Fruit fly (Drosophila melanogaster) whole organism, embryonic: Measurements from ENCODE around the gene Usp30.

Source experiments
- Asciz ChIP-seq: fragments of 200-800 bp; sonication (Bioruptor generic); optimal IDR thresholded peaks from 2 replicates; lab custom pipeline; 2017; ENCODE audit warnings: missing biosample characterization, mild to moderate bottlenecking, missing genetic modification characterization, missing genetic modification reagents
- CG10959 ChIP-seq: fragments of 200-800 bp; sonication (Bioruptor generic); IDR thresholded peaks from 2 replicates; pipeline ENCODE4 v1.3.6; 2022; ENCODE audit warnings: missing biosample characterization, missing genetic modification characterization
- CG11093 ChIP-seq: fragments of 200-800 bp; sonication (Bioruptor generic); IDR thresholded peaks from 3 replicates; pipeline ENCODE4 v1.3.6; 2022; ENCODE audit warnings: missing biosample characterization, missing genetic modification characterization
- CG11247 ChIP-seq: fragments of 200-800 bp; sonication (Bioruptor generic); IDR thresholded peaks from 2 replicates; pipeline ENCODE4 v1.3.6; 2022; ENCODE audit warnings: missing biosample characterization, missing genetic modification characterization
- CG11560 ChIP-seq: fragments of 200-800 bp; sonication (Bioruptor generic); IDR thresholded peaks from 3 replicates; pipeline ENCODE4 v1.3.6; 2022; ENCODE audit warnings: missing biosample characterization, missing genetic modification characterization
- CG11696 ChIP-seq: fragments of 200-800 bp; sonication (Bioruptor generic); IDR thresholded peaks from 2 replicates; pipeline ENCODE4 v1.3.6; 2022; ENCODE audit warnings: missing biosample characterization, missing genetic modification characterization
- CG14441 ChIP-seq: fragments of 200-800 bp; sonication (Bioruptor generic); IDR thresholded peaks from 2 replicates; pipeline ENCODE4 v1.3.6; 2022; ENCODE audit warnings: missing biosample characterization, missing genetic modification characterization
- CG15696 ChIP-seq: fragments of 200-800 bp; sonication (Bioruptor generic); optimal IDR thresholded peaks from 2 replicates; lab custom pipeline; 2019; ENCODE audit warnings: missing biosample characterization, mild to moderate bottlenecking, missing genetic modification characterization, moderate library complexity
- CG1602 ChIP-seq: fragments of 200-800 bp; sonication (Bioruptor generic); optimal IDR thresholded peaks from 3 replicates; lab custom pipeline; 2016; ENCODE audit warnings: missing biosample characterization, missing genetic modification characterization
- CG18619 ChIP-seq: fragments of 200-800 bp; sonication (Bioruptor generic); optimal IDR thresholded peaks from 3 replicates; lab custom pipeline; 2017; ENCODE audit warnings: missing biosample characterization, mild to moderate bottlenecking, missing genetic modification characterization
- CG2202 ChIP-seq: fragments of 200-800 bp; sonication (Bioruptor generic); optimal IDR thresholded peaks from 2 replicates; lab custom pipeline; 2018; ENCODE audit warnings: missing biosample characterization, mild to moderate bottlenecking, missing genetic modification characterization
- CG32772 ChIP-seq: fragments of 200-800 bp; sonication (Bioruptor generic); IDR thresholded peaks from 2 replicates; pipeline ENCODE4 v1.3.6; 2022; ENCODE audit warnings: missing biosample characterization, missing genetic modification characterization
- CG3281 ChIP-seq: fragments of 200-800 bp; sonication (Bioruptor generic); optimal IDR thresholded peaks from 3 replicates; lab custom pipeline; 2017; ENCODE audit warnings: missing biosample characterization, mild to moderate bottlenecking, missing genetic modification characterization
- CG33213 ChIP-seq: fragments of 200-800 bp; sonication (Bioruptor generic); optimal IDR thresholded peaks from 3 replicates; lab custom pipeline; 2016; ENCODE audit warnings: missing biosample characterization, missing genetic modification characterization
- CG34376 ChIP-seq: fragments of 200-800 bp; sonication (Bioruptor generic); optimal IDR thresholded peaks from 2 replicates; lab custom pipeline; 2018; ENCODE audit warnings: missing biosample characterization, mild to moderate bottlenecking, missing genetic modification characterization
- CG4707 ChIP-seq: fragments of 200-800 bp; sonication (Bioruptor generic); optimal IDR thresholded peaks from 2 replicates; lab custom pipeline; 2018; ENCODE audit warnings: missing biosample characterization, mild to moderate bottlenecking, missing genetic modification characterization, moderate library complexity
- CG4730 ChIP-seq: fragments of 200-800 bp; sonication (Bioruptor generic); IDR thresholded peaks from 2 replicates; pipeline ENCODE4 v1.3.6; 2022; ENCODE audit warnings: missing biosample characterization, missing genetic modification characterization
- CG4854 ChIP-seq: fragments of 200-800 bp; sonication (Bioruptor generic); optimal IDR thresholded peaks from 2 replicates; lab custom pipeline; 2016; ENCODE audit warnings: missing biosample characterization, missing genetic modification characterization, inconsistent platforms
- CG5953 ChIP-seq: fragments of 200-800 bp; sonication (Bioruptor generic); IDR thresholded peaks from 2 replicates; pipeline ENCODE4 v1.3.6; 2022; ENCODE audit warnings: missing biosample characterization, missing genetic modification characterization
- CG8089 ChIP-seq: fragments of 200-800 bp; sonication (Bioruptor generic); optimal IDR thresholded peaks from 3 replicates; lab custom pipeline; 2016; ENCODE audit warnings: missing biosample characterization, missing genetic modification characterization
- CG9609 ChIP-seq: fragments of 200-800 bp; sonication (Bioruptor generic); optimal IDR thresholded peaks from 3 replicates; lab custom pipeline; 2016; ENCODE audit warnings: missing biosample characterization, missing genetic modification characterization
- Dad ChIP-seq: fragments of 200-800 bp; sonication (Bioruptor generic); optimal IDR thresholded peaks from 3 replicates; lab custom pipeline; 2016; ENCODE audit warnings: missing biosample characterization, missing genetic modification characterization
- Doc2 ChIP-seq: fragments of 200-800 bp; sonication (Bioruptor generic); IDR thresholded peaks from 2 replicates; pipeline ENCODE4 v1.3.6; 2022; ENCODE audit warnings: missing biosample characterization, missing genetic modification characterization
- Doc3 ChIP-seq: fragments of 200-800 bp; sonication (Bioruptor generic); IDR thresholded peaks from 3 replicates; pipeline ENCODE4 v1.3.6; 2022; ENCODE audit warnings: missing biosample characterization, missing genetic modification characterization; ENCODE audit not compliant: partially characterized antibody
- E2f1 ChIP-seq: fragments of 200-800 bp; sonication (Bioruptor generic); IDR thresholded peaks from 2 replicates; pipeline ENCODE4 v1.3.6; 2022; ENCODE audit warnings: missing biosample characterization, missing genetic modification characterization
- Fer2 ChIP-seq: fragments of 200-800 bp; sonication (Bioruptor generic); optimal IDR thresholded peaks from 2 replicates; lab custom pipeline; 2018; ENCODE audit warnings: missing biosample characterization, mild to moderate bottlenecking, missing genetic modification characterization, moderate library complexity
- H15 ChIP-seq: fragments of 200-800 bp; sonication (Bioruptor generic); IDR thresholded peaks from 3 replicates; pipeline ENCODE4 v1.3.6; 2022; ENCODE audit warnings: missing biosample characterization, missing genetic modification characterization
- Kr ChIP-seq: fragments of 200-800 bp; sonication (Bioruptor generic); optimal IDR thresholded peaks from 2 replicates; lab custom pipeline; 2017; ENCODE audit warnings: missing biosample characterization, mild to moderate bottlenecking, missing genetic modification characterization
- NK7.1 ChIP-seq: fragments of 200-800 bp; sonication (Bioruptor generic); optimal IDR thresholded peaks from 3 replicates; lab custom pipeline; 2016; ENCODE audit warnings: missing biosample characterization, missing genetic modification characterization
- Optix ChIP-seq: fragments of 200-800 bp; sonication (Bioruptor generic); IDR thresholded peaks from 3 replicates; pipeline ENCODE4 v1.3.6; 2022; ENCODE audit warnings: missing biosample characterization, missing genetic modification characterization
- Ssrp ChIP-seq: fragments of 200-800 bp; sonication (Bioruptor generic); optimal IDR thresholded peaks from 2 replicates; lab custom pipeline; 2018; ENCODE audit warnings: missing biosample characterization, mild to moderate bottlenecking, missing genetic modification characterization, moderate library complexity
- bigmax ChIP-seq: fragments of 200-800 bp; sonication (Bioruptor generic); optimal IDR thresholded peaks from 2 replicates; lab custom pipeline; 2018; ENCODE audit warnings: missing biosample characterization, mild to moderate bottlenecking, missing genetic modification characterization
- crc ChIP-seq: fragments of 200-800 bp; sonication (Bioruptor generic); optimal IDR thresholded peaks from 2 replicates; lab custom pipeline; 2016; ENCODE audit warnings: missing biosample characterization, missing genetic modification characterization
- cwo ChIP-seq: fragments of 200-800 bp; sonication (Bioruptor generic); optimal IDR thresholded peaks from 3 replicates; lab custom pipeline; 2017; ENCODE audit warnings: missing biosample characterization, missing genetic modification characterization, mild to moderate bottlenecking, moderate library complexity, missing genetic modification reagents
- grau ChIP-seq: fragments of 200-800 bp; optimal IDR thresholded peaks from 3 replicates; lab custom pipeline; 2019; ENCODE audit warnings: missing biosample characterization, mild to moderate bottlenecking, missing genetic modification characterization, moderate library complexity
- h ChIP-seq: fragments of >200 bp; optimal IDR thresholded peaks from 2 replicates; lab custom pipeline; 2017
- hbn ChIP-seq: fragments of 200-800 bp; sonication (Bioruptor generic); IDR thresholded peaks from 2 replicates; pipeline ENCODE4 v1.3.6; 2022; ENCODE audit warnings: missing biosample characterization, missing genetic modification characterization; ENCODE audit not compliant: partially characterized antibody
- lab ChIP-seq: fragments of 200-800 bp; sonication (Bioruptor generic); optimal IDR thresholded peaks from 3 replicates; lab custom pipeline; 2017; ENCODE audit warnings: missing biosample characterization, missing genetic modification characterization, mild to moderate bottlenecking, moderate library complexity, missing genetic modification reagents
- pnt ChIP-seq: fragments of 200-800 bp; sonication (Bioruptor generic); optimal IDR thresholded peaks from 3 replicates; lab custom pipeline; 2016; ENCODE audit warnings: missing biosample characterization, missing genetic modification characterization
- pzg ChIP-seq: fragments of 200-800 bp; sonication (Bioruptor generic); optimal IDR thresholded peaks from 3 replicates; lab custom pipeline; 2018; ENCODE audit warnings: missing biosample characterization, mild to moderate bottlenecking, missing genetic modification characterization, moderate library complexity
- sd ChIP-seq: fragments of 200-800 bp; sonication (Bioruptor generic); optimal IDR thresholded peaks from 3 replicates; lab custom pipeline; 2018; ENCODE audit warnings: missing biosample characterization, mild to moderate bottlenecking, missing genetic modification characterization, moderate library complexity
- sr ChIP-seq: fragments of 200-800 bp; sonication (Bioruptor generic); IDR thresholded peaks from 3 replicates; pipeline ENCODE4 v1.3.6; 2022; ENCODE audit warnings: missing biosample characterization, missing genetic modification characterization
- tap ChIP-seq: fragments of 200-800 bp; optimal IDR thresholded peaks from 3 replicates; lab custom pipeline; 2019; ENCODE audit warnings: missing biosample characterization, mild to moderate bottlenecking, missing genetic modification characterization, moderate library complexity
- tll ChIP-seq, 2 experiments: fragments of 200-800 bp in 1 of 2; fragments of >200 bp in 1 of 2; sonication (Bioruptor generic) in 1 of 2; optimal IDR thresholded peaks; 2 replicates each; lab custom pipeline; 2017 to 2019; ENCODE audit warnings: missing biosample characterization in 2 of 2, missing genetic modification characterization in 2 of 2, mild to moderate bottlenecking in 1 of 2, moderate library complexity in 1 of 2
- tna ChIP-seq: fragments of 200-800 bp; sonication (Bioruptor generic); IDR thresholded peaks from 2 replicates; pipeline ENCODE4 v1.3.6; 2022; ENCODE audit warnings: missing biosample characterization, missing genetic modification characterization; ENCODE audit not compliant: partially characterized antibody
- vfl ChIP-seq: fragments of 200-800 bp; sonication (Bioruptor generic); optimal IDR thresholded peaks from 2 replicates; lab custom pipeline; 2016; ENCODE audit warnings: missing biosample characterization, missing genetic modification characterization
- z ChIP-seq: fragments of 200-800 bp; sonication (Bioruptor generic); IDR thresholded peaks from 3 replicates; pipeline ENCODE4 v1.3.6; 2022; ENCODE audit warnings: missing biosample characterization, missing genetic modification characterization
- zen ChIP-seq: fragments of 200-800 bp; sonication (Bioruptor generic); optimal IDR thresholded peaks from 3 replicates; lab custom pipeline; 2018; ENCODE audit warnings: missing biosample characterization, mild to moderate bottlenecking, missing genetic modification characterization, moderate library complexity
- zen2 ChIP-seq: fragments of 200-800 bp; sonication (Bioruptor generic); IDR thresholded peaks from 3 replicates; pipeline ENCODE4 v1.3.6; 2022; ENCODE audit warnings: missing biosample characterization, missing genetic modification characterization; ENCODE audit not compliant: partially characterized antibody
- zfh1 ChIP-seq: fragments of 200-800 bp; sonication (Bioruptor generic); IDR thresholded peaks from 3 replicates; pipeline ENCODE4 v1.3.6; 2022; ENCODE audit warnings: missing biosample characterization, missing genetic modification characterization

Gene Usp30

DNA sequence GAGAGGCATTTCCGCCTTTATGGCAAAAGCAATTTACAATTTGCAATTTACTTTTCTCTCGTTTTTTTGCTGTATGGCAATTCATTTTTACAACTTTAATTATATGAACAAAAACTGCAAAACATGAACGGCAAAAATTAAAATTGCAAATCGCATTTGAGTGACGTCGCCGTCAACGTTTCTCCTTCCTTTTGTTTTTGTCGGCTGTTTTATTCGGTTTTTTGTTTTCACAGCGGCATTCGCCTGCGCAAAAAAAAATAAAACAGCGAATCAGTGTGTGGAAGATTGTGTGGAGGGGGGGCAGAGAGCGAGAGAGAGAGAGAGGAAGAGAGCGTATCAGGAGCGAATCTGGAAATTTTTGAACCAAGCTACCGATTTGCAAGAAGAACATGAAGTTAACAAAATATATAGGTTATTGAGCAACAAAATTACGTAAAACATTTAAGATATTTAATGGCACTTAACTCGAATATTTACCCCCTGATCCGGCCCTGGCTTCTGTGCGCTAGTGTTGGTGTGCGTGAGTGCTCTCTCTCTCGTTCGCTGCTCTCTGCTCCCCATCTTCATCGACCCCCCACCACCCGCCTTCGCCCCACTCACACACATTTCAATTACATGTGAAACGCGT is 39.0 kb upstream of the Usp30 start (continued):
- TF ChIP-seq CG5953: peak; percentile 99
- peak; percentile 98 for TF ChIP-seq NK7.1
- peak; percentile 45 for TF ChIP-seq pzg (GFP tag; lab: Kevin White, UChicago)
- TF ChIP-seq CG3281 (GFP tag; lab: Kevin White, UChicago): peak; percentile 98
- TF ChIP-seq lab (GFP tag; lab: Kevin White, UChicago): peak; percentile 100
- peak; percentile 98 for TF ChIP-seq CG18619 (GFP tag; lab: Kevin White, UChicago)
- TF ChIP-seq Ssrp (tag; lab: Kevin White, UChicago): peak; percentile 98
- peak; percentile 98 for TF ChIP-seq crc (GFP tag; lab: Kevin White, UChicago)
- peak; percentile 95 for TF ChIP-seq CG11560
- peak; percentile 99 for TF ChIP-seq H15 (GFP tag; lab: Robert Waterston, UW)
- TF ChIP-seq zen2 (GFP tag; lab: Robert Waterston, UW): no peak
- peak; percentile 97 for TF ChIP-seq zen
- peak; percentile 75; the same call in 2 of the 3 replicates for TF ChIP-seq z
- TF ChIP-seq Dad (GFP tag; lab: Kevin White, UChicago): peak; percentile 99
- TF ChIP-seq CG9609 (GFP tag; lab: Kevin White, UChicago): peak; percentile 99
- peak in 1 of 2 experiments; percentile 20 for TF ChIP-seq tll (GFP tag; optimal IDR thresholded peaks at IDR 0.05; lab: Kevin White, UChicago)
- TF ChIP-seq CG11093: peak; percentile 99
- peak; percentile 99 for TF ChIP-seq zfh1
- peak; percentile 83 for TF ChIP-seq tna (GFP tag; lab: Robert Waterston, UW)
- TF ChIP-seq Kr (GFP tag; lab: Kevin White, UChicago): peak; percentile 59
- TF ChIP-seq Doc2 (GFP tag; lab: Robert Waterston, UW): peak; percentile 98
- TF ChIP-seq CG15696 (tag; lab: Kevin White, UChicago): peak; percentile 91
- TF ChIP-seq grau: peak; percentile 98
- TF ChIP-seq h: no peak
- TF ChIP-seq CG32772 (GFP tag; lab: Robert Waterston, UW): peak; percentile 100
- peak; percentile 98 for TF ChIP-seq CG1602 (GFP tag; lab: Kevin White, UChicago)
- TF ChIP-seq cwo (GFP tag; lab: Kevin White, UChicago): peak; percentile 99
- TF ChIP-seq bigmax (GFP tag; lab: Kevin White, UChicago): peak; percentile 78
- TF ChIP-seq CG8089 (GFP tag; lab: Kevin White, UChicago): peak; percentile 98
- TF ChIP-seq CG33213 (GFP tag; lab: Kevin White, UChicago): peak; percentile 99
- TF ChIP-seq Optix: peak; percentile 99
- peak; percentile 96 for TF ChIP-seq CG4854 (GFP tag; lab: Kevin White, UChicago)
- peak; percentile 100 for TF ChIP-seq CG14441 (GFP tag; lab: Robert Waterston, UW)
- TF ChIP-seq tap (tag; lab: Kevin White, UChicago): peak; percentile 97
- TF ChIP-seq Fer2: peak; percentile 98
- TF ChIP-seq E2f1: peak; percentile 99
- peak; percentile 66 for TF ChIP-seq hbn (GFP tag; lab: Robert Waterston, UW)
- peak; percentile 99 for TF ChIP-seq CG34376 (GFP tag; lab: Kevin White, UChicago)
- peak; percentile 99 for TF ChIP-seq CG4730
- TF ChIP-seq CG2202 (tag; lab: Kevin White, UChicago): peak; percentile 93
- TF ChIP-seq sd (tag; lab: Kevin White, UChicago): peak; percentile 96
- TF ChIP-seq Asciz (GFP tag; lab: Kevin White, UChicago): peak; percentile 98
- peak; percentile 99 for TF ChIP-seq CG11247
- peak; percentile 95 for TF ChIP-seq CG11696 (GFP tag; lab: Robert Waterston, UW)
- TF ChIP-seq vfl (GFP tag; lab: Kevin White, UChicago): peak; percentile 95
- no peak for TF ChIP-seq Doc3 (GFP tag; lab: Robert Waterston, UW)
- peak; percentile 99 for TF ChIP-seq CG10959
- TF ChIP-seq CG4707 (GFP tag; lab: Kevin White, UChicago): peak; percentile 86
- TF ChIP-seq pnt: peak; percentile 99
- TF ChIP-seq sr (GFP tag; lab: Robert Waterston, UW): peak; percentile 96
